Fruit fly (Drosophila melanogaster) whole organism, pupa: Measurements from ENCODE around the gene CG32023.

Source experiments
- CG14655 ChIP-seq: fragments of 200-800 bp; sonication (Bioruptor generic); optimal IDR thresholded peaks from 3 replicates; lab custom pipeline; 2017; ENCODE audit warnings: mild to moderate bottlenecking, missing biosample characterization, missing genetic modification reagents, missing genetic modification characterization
- CG17806 ChIP-seq: fragments of 200-800 bp; sonication (Bioruptor generic); optimal IDR thresholded peaks from 2 replicates; lab custom pipeline; 2018; ENCODE audit warnings: missing biosample characterization, mild to moderate bottlenecking, missing genetic modification characterization, moderate library complexity
- CG4496 ChIP-seq: fragments of 200-800 bp; sonication (Bioruptor generic); IDR thresholded peaks from 3 replicates; pipeline ENCODE4 v1.3.6; 2022; ENCODE audit warnings: missing biosample characterization, missing genetic modification characterization
- CG9948 ChIP-seq: fragments of 200-800 bp; sonication (Bioruptor generic); optimal IDR thresholded peaks from 2 replicates; lab custom pipeline; 2018; ENCODE audit warnings: missing biosample characterization, mild to moderate bottlenecking, missing genetic modification characterization, moderate library complexity

dm6 chr3L:8763794-8764193, 40.2 kb downstream of the CG32023 start:
- TF ChIP-seq CG14655 (GFP tag; lab: Kevin White, UChicago) (no peak), CG4496 (GFP tag; lab: Robert Waterston, UW) (no peak), CG9948 (tag; lab: Kevin White, UChicago) (no peak), CG17806 (no peak)
